Worm (Caenorhabditis elegans): ENCODE measurements around the gene lin-48.

ce11 chrIII:3768200-3768599 is 23.0 kb downstream of the lin-48 start, which contains the start of gene gmeb-3:
- TF ChIP-seq nhr-76 (tag; optimal IDR thresholded peaks at IDR 0.05) (no peak), pha-4 (tag; optimal IDR thresholded peaks at IDR 0.05) (no peak), nhr-2 (tag; optimal IDR thresholded peaks at IDR 0.05) (no peak), unc-39 (tag; optimal IDR thresholded peaks at IDR 0.05) (no peak), blmp-1 (tag; optimal IDR thresholded peaks at IDR 0.05) (no peak), lin-32 (GFP tag; optimal IDR thresholded peaks at IDR 0.05) (no peak), ham-2 (GFP tag; optimal IDR thresholded peaks at IDR 0.05) (no peak), nhr-237 (tag; optimal IDR thresholded peaks at IDR 0.05) (no peak), nhr-12 (tag; optimal IDR thresholded peaks at IDR 0.05) (no peak)
